Fruit fly (Drosophila melanogaster) whole organism, pupa: ENCODE data around the gene X11Lbeta.

Experiments used
- CG10348 ChIP-seq: fragments of 200-800 bp; sonication (Bioruptor generic); IDR thresholded peaks from 2 replicates; pipeline ENCODE4 v1.3.6; 2022; ENCODE audit warnings: missing biosample characterization, missing genetic modification characterization
- CG12605 ChIP-seq: fragments of 200-800 bp; sonication (Bioruptor generic); IDR thresholded peaks from 2 replicates; pipeline ENCODE4 v1.3.6; 2022; ENCODE audit warnings: missing biosample characterization, missing genetic modification characterization
- CG13204 ChIP-seq: fragments of 200-800 bp; sonication (Bioruptor generic); optimal IDR thresholded peaks from 2 replicates; lab custom pipeline; 2018; ENCODE audit warnings: missing biosample characterization, mild to moderate bottlenecking, missing genetic modification characterization, moderate library complexity
- CG14655 ChIP-seq: fragments of 200-800 bp; sonication (Bioruptor generic); optimal IDR thresholded peaks from 3 replicates; lab custom pipeline; 2017; ENCODE audit warnings: mild to moderate bottlenecking, missing biosample characterization, missing genetic modification reagents, missing genetic modification characterization
- CG15710 ChIP-seq: fragments of 200-800 bp; sonication (Bioruptor generic); optimal IDR thresholded peaks from 2 replicates; lab custom pipeline; 2018; ENCODE audit warnings: missing biosample characterization, mild to moderate bottlenecking, missing genetic modification characterization, moderate library complexity
- CG17806 ChIP-seq: fragments of 200-800 bp; sonication (Bioruptor generic); optimal IDR thresholded peaks from 2 replicates; lab custom pipeline; 2018; ENCODE audit warnings: missing biosample characterization, mild to moderate bottlenecking, missing genetic modification characterization, moderate library complexity
- CG32121 ChIP-seq: fragments of 200-800 bp; sonication (Bioruptor generic); IDR thresholded peaks from 2 replicates; pipeline ENCODE4 v1.3.6; 2022; ENCODE audit warnings: missing biosample characterization, missing genetic modification characterization
- CG34367 ChIP-seq: fragments of 200-800 bp; sonication (Bioruptor generic); optimal IDR thresholded peaks from 2 replicates; lab custom pipeline; 2018; ENCODE audit warnings: missing biosample characterization, mild to moderate bottlenecking, missing genetic modification characterization
- CG4496 ChIP-seq: fragments of 200-800 bp; sonication (Bioruptor generic); IDR thresholded peaks from 3 replicates; pipeline ENCODE4 v1.3.6; 2022; ENCODE audit warnings: missing biosample characterization, missing genetic modification characterization
- CG8159 ChIP-seq: fragments of 200-800 bp; sonication (Bioruptor generic); optimal IDR thresholded peaks from 3 replicates; lab custom pipeline; 2018; ENCODE audit warnings: missing biosample characterization, mild to moderate bottlenecking, missing genetic modification characterization, moderate library complexity
- CG8301 ChIP-seq: fragments of 200-800 bp; sonication (Bioruptor generic); optimal IDR thresholded peaks from 2 replicates; lab custom pipeline; 2018; ENCODE audit warnings: missing biosample characterization, mild to moderate bottlenecking, missing genetic modification characterization
- CG9948 ChIP-seq: fragments of 200-800 bp; sonication (Bioruptor generic); optimal IDR thresholded peaks from 2 replicates; lab custom pipeline; 2018; ENCODE audit warnings: missing biosample characterization, mild to moderate bottlenecking, missing genetic modification characterization, moderate library complexity
- D1 ChIP-seq: fragments of 200-800 bp; sonication (Bioruptor generic); optimal IDR thresholded peaks from 2 replicates; lab custom pipeline; 2018; ENCODE audit warnings: missing biosample characterization, mild to moderate bottlenecking, missing genetic modification characterization, moderate library complexity
- EcR ChIP-seq: fragments of 200-800 bp; sonication (Bioruptor generic); optimal IDR thresholded peaks from 3 replicates; lab custom pipeline; 2019; ENCODE audit warnings: missing biosample characterization, missing genetic modification characterization, mild to moderate bottlenecking, moderate library complexity, missing genetic modification reagents
- Ets98B ChIP-seq: fragments of 200-800 bp; sonication (Bioruptor generic); IDR thresholded peaks from 2 replicates; pipeline ENCODE4 v1.3.6; 2022; ENCODE audit warnings: missing biosample characterization, missing genetic modification characterization
- Pif1A ChIP-seq: fragments of 200-800 bp; sonication (Bioruptor generic); optimal IDR thresholded peaks from 3 replicates; lab custom pipeline; 2016; ENCODE audit warnings: missing biosample characterization, missing genetic modification characterization
- Pif1B ChIP-seq: fragments of 200-800 bp; sonication (Bioruptor generic); optimal IDR thresholded peaks from 3 replicates; lab custom pipeline; 2016; ENCODE audit warnings: missing biosample characterization, missing genetic modification characterization
- Snoo ChIP-seq: fragments of 200-800 bp; sonication (Bioruptor generic); optimal IDR thresholded peaks from 3 replicates; lab custom pipeline; 2017; ENCODE audit warnings: missing biosample characterization, mild to moderate bottlenecking, missing genetic modification characterization, inconsistent platforms
- fd96Ca ChIP-seq: fragments of 200-800 bp; sonication (Bioruptor generic); IDR thresholded peaks from 3 replicates; pipeline ENCODE4 v1.3.6; 2022; ENCODE audit warnings: missing biosample characterization, missing genetic modification characterization
- gl ChIP-seq: fragments of 200-800 bp; sonication (Bioruptor generic); optimal IDR thresholded peaks from 2 replicates; lab custom pipeline; 2018; ENCODE audit warnings: missing biosample characterization, mild to moderate bottlenecking, missing genetic modification characterization
- rn ChIP-seq: fragments of 200-800 bp; sonication (Bioruptor generic); IDR thresholded peaks from 2 replicates; pipeline ENCODE4 v1.3.6; 2022; ENCODE audit warnings: missing biosample characterization, missing genetic modification characterization

Gene X11Lbeta

DNA sequence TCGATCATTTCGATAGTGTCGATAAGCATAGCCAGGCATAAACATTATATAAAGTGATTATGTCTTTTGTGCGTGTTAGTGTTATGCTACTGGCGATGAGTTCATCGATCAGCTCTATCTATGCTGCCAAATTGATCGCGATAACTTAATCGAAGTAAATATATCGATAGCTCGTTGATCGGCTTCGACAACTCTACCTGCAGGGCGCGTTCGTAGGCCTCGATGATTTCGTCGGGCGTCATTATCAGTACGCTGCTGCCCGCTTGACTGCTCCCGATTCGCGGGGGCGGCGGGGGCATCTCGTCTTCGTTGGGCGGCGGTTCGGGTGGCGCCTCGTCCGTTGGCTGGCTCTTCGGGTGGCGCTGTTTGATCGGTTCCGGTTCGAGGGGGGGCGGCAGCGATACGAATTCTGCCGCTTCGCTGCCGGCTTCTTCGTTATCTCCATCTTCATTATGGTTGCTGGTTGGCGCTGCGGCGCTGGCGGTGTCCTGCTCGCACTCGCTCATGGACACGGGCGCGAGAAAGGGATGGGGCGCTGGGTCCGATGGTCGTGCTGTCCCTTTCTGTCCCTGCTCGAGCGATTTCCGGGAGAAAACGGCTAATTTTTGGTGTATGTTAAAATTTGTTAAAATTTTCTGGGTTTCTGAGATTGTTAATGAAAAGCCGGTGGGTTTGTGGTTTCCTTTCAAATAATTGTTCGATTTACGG is 25.3 kb upstream of the X11Lbeta start, which contains the start of gene CG1628:
CG1628 (minus strand) TSS at position 658 of the 708 bp plus-strand sequence.
- 0 out of 3 replicates have a peak, but pooled peaks have one; percentile 44 for TF ChIP-seq fd96Ca
- 0 out of 2 replicates have a peak, but pooled peaks have one; percentile 21 for TF ChIP-seq CG12605 (GFP tag; lab: Robert Waterston, UW)
- no peak for TF ChIP-seq Pif1B (GFP tag; lab: Kevin White, UChicago)
- TF ChIP-seq CG10348 (GFP tag; lab: Robert Waterston, UW), result no peak
- peak; percentile 76 for TF ChIP-seq CG4496 (GFP tag; lab: Robert Waterston, UW)
- peak; percentile 97 for TF ChIP-seq CG13204
- peak; percentile 36; the same call in 1 of the 2 replicates for TF ChIP-seq Ets98B (GFP tag; lab: Robert Waterston, UW)
- TF ChIP-seq CG8301 (tag; lab: Kevin White, UChicago), result no peak
- TF ChIP-seq CG8159 (tag; lab: Kevin White, UChicago), result no peak

dm6 chrX:10606889-10607478 is 20.6 kb upstream of the X11Lbeta start:
- no peak for TF ChIP-seq CG32121 (GFP tag; lab: Robert Waterston, UW)
- TF ChIP-seq CG12605 (GFP tag; lab: Robert Waterston, UW), result no peak
- no peak for TF ChIP-seq Pif1A (GFP tag; lab: Kevin White, UChicago)
- TF ChIP-seq EcR (GFP tag; lab: Kevin White, UChicago), result no peak
- TF ChIP-seq CG15710 (tag; lab: Kevin White, UChicago), result no peak
- TF ChIP-seq CG14655, result no peak
- no peak for TF ChIP-seq rn (GFP tag; lab: Robert Waterston, UW)
- TF ChIP-seq Pif1B (GFP tag; lab: Kevin White, UChicago), result no peak
- no peak for TF ChIP-seq CG9948 (tag; lab: Kevin White, UChicago)
- no peak for TF ChIP-seq CG10348 (GFP tag; lab: Robert Waterston, UW)
- no peak for TF ChIP-seq CG13204
- no peak for TF ChIP-seq Ets98B (GFP tag; lab: Robert Waterston, UW)
- TF ChIP-seq CG17806, result no peak
- TF ChIP-seq CG34367 (tag; lab: Kevin White, UChicago), result no peak
- TF ChIP-seq gl (tag; lab: Kevin White, UChicago), result no peak
- TF ChIP-seq fd96Ca, result no peak

DNA sequence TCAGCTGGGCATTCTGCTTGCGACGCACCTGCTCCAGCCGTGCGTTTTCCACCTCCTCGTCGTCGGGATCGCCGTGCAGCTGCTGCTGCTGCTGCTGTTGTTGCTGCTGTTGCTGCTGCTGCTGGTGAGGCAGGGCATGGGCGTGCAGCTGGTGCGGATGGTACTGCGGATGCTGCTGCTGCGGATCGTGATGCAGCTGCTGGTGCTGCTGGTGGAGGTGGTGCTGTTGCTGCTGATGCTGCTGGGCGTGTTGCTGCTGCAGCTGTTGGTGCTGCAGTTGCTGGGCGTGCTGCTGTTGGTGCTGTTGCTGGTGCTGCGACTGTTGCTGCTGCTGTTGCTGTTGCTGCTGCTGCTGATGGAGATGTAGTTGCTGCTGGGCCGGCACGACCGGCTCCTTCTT is 19.9 kb upstream of the X11Lbeta start:
- TF ChIP-seq CG17806 (no peak), gl (tag; lab: Kevin White, UChicago) (no peak), Pif1A (GFP tag; lab: Kevin White, UChicago) (no peak), EcR (GFP tag; lab: Kevin White, UChicago) (no peak), CG9948 (tag; lab: Kevin White, UChicago) (no peak), rn (GFP tag; lab: Robert Waterston, UW) (no peak), CG4496 (GFP tag; lab: Robert Waterston, UW) (no peak), fd96Ca (no peak), CG10348 (GFP tag; lab: Robert Waterston, UW) (no peak), CG12605 (GFP tag; lab: Robert Waterston, UW) (no peak), CG15710 (tag; lab: Kevin White, UChicago) (no peak), CG32121 (GFP tag; lab: Robert Waterston, UW) (no peak), Snoo (no peak), CG13204 (no peak), CG14655 (no peak), Pif1B (GFP tag; lab: Kevin White, UChicago) (no peak), D1 (tag; lab: Kevin White, UChicago) (no peak), CG34367 (tag; lab: Kevin White, UChicago) (no peak), Ets98B (GFP tag; lab: Robert Waterston, UW) (no peak), CG8301 (tag; lab: Kevin White, UChicago) (no peak)

- TF ChIP-seq CG8159 (tag; lab: Kevin White, UChicago) (no peak), CG13204 (peak; percentile 52)
- TF ChIP-seq, all 21 proteins: peak for 1
Measured at dm6 chrX:10613568-10613967, 14.0 kb upstream of the X11Lbeta start.

DNA sequence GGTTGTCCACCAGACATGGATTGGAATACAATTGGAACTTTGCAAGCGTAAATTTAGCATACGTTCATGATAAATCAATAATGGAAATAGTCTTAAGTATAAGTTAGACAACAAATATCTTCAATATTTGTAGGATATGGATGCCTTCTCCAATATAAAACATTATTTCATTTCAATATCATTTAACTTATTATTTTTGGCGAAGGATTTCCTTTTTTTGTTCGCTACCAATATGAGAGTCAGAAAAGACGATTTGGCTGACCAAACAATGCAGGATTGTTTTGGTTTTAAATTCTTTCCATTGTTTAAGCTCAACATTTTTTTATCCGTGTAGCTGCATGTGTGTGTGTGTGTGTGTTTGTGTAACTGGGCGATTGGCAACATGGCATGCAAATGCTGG is 12.3 kb upstream of the X11Lbeta start:
- TF ChIP-seq CG14655 (peak; percentile 6), CG34367 (tag; lab: Kevin White, UChicago) (no peak), CG8301 (tag; lab: Kevin White, UChicago) (peak; percentile 2), CG8159 (tag; lab: Kevin White, UChicago) (peak; percentile 34), D1 (tag; lab: Kevin White, UChicago) (no peak), rn (GFP tag; lab: Robert Waterston, UW) (no peak)

DNA sequence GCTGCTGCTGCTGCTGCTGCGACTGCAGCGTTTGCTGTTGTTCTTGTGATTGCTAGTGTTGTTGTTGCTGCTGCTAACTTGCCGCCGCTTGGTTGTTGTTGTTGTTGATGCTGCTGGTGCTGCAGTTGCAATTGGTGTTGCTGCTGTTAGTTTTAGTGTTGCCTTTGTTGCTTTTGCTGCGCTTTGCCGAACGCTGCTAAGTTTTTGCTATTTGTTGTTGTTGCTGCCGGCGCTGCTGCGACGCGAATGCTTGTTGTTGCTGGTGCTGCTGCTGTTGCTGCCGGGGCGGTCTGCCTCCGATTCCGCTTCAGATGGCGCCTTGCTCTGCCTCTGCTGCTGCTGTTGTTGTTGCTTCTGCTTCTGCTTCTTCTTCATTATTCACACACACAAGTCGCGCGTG is 9.0 kb upstream of the X11Lbeta start:
- no peak for TF ChIP-seq Ets98B (GFP tag; lab: Robert Waterston, UW)
- TF ChIP-seq CG17806, result no peak
- TF ChIP-seq Snoo, result no peak
- no peak for TF ChIP-seq fd96Ca
- TF ChIP-seq rn (GFP tag; lab: Robert Waterston, UW), result no peak
- TF ChIP-seq, all 21 proteins: peak for 0
